Worm (Caenorhabditis elegans): ENCODE results near the gene C52E4.7.

C52E4.7 gene

DNA sequence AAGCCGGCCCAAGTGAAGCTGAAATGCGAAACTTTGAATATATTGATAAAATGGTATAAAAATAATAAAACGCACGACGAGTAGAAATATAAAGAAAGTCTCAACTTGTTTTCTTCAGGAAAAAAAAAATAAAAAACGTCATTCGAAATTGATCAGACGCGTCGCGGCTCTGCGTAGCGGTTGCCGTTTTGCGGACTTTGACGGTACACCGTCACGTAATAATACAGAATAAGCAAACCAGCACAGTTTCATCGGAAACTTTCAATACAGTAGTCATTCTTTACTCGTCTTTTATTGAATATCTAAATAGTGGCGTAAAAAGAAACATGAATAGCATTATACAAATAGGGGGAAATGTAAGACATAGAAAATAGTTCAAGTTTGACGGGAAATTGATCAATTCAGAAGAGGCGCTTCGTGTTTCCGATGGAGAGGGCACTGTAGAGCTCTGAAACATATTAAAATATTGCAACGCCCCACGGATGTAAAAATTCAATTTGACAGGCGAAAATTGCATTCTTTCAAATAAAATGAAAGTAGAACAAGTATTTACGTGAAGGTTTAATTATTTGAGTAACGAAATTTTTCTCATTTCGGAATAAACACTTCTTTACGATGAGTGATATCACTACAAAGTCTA lies at the start of gene C52E4.7, which contains the start of gene cyl-1:
C52E4.7 (plus strand) TSS at position 590 of the 640 bp plus-strand sequence.
cyl-1 (minus strand) TSS at position 18 of the 640 bp plus-strand sequence.
- TF ChIP-seq unc-62 (GFP tag; optimal IDR thresholded peaks at IDR 0.05) = no peak

DNA sequence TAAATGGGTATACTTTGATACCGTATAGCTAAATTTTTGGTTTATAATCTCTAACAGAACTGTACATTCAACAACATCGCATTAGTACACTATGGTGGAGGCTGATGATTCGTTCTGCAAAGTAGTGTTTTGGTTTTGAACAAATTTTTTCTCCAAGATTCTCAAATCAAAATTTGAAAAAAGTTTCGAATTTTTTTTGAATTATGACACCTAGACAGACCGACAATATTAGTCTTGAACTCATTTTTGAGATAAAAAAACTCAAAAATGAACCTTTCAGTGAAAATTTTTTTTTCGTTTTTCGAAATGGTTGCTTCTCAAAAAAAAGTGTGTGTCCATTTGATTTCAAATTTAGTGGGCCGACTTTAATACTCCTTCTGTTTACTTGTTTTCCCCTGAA lies 48.7 kb upstream of the C52E4.7 start:
- TF ChIP-seq unc-62 (GFP tag; optimal IDR thresholded peaks at IDR 0.05) = no peak

DNA sequence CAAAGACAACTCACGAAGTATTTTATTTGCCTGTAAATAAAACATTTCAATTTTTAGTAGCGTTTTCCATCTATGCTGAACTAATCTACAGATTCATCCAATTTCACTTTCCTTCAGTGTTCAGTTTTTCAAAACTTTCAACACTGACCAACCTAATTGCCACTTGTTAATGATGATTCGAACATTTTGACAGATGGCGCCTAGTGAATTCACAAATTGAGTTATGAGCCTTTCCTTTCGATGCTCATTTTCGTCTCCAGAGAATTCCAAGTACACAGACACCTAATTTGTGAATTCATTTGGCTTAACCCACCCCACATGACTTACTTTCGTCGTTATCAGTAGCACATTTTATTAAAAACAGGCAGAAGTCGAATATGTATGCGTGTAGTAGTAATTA lies 47.3 kb upstream of the C52E4.7 start:
- no peak for TF ChIP-seq unc-62 (GFP tag; optimal IDR thresholded peaks at IDR 0.05)

DNA sequence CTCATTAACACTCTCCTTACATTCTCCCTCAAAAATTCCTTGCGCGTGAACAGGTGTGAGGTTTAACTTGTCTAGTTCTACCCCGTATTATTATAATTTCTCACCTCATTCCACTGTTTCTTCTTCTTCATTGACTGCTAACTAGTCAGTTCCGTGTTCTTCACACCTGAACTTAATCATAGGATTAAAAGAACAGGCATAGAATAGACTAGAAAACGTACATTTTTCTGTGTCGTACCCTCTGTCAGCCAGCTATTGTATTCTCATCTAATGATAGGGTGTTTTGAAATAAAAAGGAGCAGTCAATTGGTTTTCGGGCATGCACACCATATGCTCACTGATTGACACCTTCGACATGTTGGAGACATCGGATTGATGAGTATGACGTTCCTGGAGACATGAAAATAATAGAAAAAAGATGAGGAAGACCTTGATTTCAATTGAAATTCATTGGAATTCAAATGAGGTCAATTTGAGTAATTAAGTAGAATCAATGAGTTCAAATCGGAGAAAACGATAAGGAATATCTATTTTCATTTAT lies 46.6 kb upstream of the C52E4.7 start:
- no peak for TF ChIP-seq unc-62 (GFP tag; optimal IDR thresholded peaks at IDR 0.05)

DNA sequence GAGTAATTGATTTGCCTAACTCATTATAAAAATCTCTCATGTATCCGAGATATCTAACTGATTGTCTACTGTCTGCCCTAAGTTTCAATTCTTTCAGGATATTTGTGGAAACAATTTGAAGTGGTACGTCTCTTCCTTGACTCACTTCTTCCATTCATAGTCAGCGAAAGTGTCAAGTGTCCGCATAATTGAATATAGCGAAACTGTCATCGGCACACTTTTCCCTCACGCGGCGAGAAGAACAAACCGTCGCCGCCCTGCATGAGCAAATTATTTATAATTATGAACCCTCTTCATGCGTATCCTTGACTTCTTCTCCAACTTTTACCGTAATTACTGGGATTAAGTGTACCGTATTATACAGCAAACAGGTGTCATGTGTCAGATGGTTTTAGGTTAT lies 45.5 kb upstream of the C52E4.7 start:
- TF ChIP-seq unc-62 (GFP tag; optimal IDR thresholded peaks at IDR 0.05) = no peak

DNA sequence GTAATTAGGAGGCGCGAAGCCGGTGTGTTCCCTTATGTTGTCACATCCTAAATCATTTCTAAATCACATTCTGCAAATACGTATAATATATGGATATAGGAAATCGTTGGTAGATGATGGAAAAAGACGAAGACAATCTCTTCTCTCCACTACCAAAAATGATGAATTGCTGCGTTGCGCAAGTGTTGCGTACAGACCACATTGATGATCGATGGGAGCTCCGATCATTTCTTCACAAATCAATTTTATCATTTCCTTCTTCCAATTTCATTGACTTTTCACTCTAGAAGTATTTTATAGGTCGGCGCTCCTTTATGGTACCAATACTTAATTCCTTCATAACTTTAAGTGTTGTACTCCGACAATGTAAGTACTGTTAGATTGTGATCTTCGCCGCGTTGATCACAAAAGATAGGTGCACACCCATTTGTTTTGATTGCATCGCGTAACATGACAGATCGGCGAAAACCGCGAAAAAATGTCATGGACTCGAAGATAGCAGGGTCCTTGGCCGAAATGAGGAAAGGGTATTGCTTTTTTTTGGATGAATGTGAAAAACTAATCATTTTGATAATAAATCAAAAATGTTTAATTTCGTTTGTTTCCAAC lies 44.5 kb upstream of the C52E4.7 start:
- no peak for TF ChIP-seq unc-62 (GFP tag; optimal IDR thresholded peaks at IDR 0.05)

DNA sequence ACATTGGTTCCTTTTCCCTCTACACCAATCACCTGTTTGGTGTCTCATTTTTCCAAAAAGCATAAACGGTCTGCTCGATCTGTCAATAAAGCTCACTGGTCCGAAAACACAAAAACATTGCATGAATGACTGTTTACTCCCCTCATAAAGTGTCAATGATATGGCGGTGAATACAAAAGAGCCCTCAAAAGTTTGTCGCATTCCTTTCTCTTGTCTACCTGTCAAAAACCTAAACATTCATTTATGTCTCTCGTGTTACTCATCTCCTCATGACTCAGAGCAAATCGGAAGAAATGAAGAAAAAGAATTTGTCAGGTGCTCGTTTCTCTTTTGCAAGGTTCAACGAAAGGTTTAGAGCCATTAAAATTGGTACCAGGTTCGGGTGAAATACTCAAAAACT lies 42.9 kb upstream of the C52E4.7 start:
- no peak for TF ChIP-seq unc-62 (GFP tag; optimal IDR thresholded peaks at IDR 0.05)

DNA sequence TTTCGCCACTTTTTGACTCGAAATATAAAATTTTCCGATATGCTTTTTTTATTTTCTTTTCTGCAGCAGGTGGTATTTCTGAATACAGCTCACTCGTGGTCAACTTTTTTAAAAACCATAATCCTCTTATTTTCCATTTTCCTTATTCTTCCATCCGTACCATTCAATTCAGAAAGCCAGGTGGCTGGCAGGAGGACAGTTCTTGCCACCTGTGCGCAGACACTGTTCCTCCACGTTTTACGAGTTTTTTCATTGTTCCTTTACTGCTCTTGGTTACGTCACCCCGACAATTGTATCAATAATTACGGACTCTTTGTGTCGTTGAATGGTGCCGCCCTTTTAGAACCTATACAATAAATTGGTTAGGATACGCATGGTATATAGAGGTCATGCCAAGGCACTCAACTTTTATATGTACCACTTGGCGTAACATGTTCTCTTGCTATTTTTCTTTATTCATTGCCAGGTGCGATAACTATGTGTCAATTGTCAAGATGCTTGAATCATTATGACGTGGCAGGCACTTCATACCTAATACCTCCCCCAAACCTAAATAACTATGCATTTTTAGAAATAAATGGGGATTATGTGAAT lies 41.1 kb upstream of the C52E4.7 start:
- TF ChIP-seq unc-62 (GFP tag; optimal IDR thresholded peaks at IDR 0.05) = no peak

DNA sequence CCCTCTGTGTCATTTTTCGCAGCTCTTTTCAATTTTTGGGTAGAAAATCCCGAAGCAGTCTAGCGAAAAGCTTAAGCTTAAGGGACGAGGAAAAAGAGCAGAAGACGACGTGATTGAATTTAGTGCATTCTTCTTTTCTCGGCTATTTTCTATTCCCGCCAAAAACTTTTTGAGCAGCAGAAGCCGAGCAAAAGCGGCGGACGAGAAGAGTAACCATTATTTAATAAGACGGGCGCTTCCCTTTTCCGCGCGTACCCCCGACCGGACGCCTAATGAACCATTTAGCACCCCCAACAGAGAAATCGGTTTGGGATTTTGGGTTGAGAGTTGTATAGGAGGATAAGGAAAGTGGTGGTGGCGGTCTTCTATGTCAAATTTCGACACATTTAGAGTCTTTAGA lies 40.5 kb upstream of the C52E4.7 start:
- TF ChIP-seq unc-62 (GFP tag; optimal IDR thresholded peaks at IDR 0.05) = no peak

DNA sequence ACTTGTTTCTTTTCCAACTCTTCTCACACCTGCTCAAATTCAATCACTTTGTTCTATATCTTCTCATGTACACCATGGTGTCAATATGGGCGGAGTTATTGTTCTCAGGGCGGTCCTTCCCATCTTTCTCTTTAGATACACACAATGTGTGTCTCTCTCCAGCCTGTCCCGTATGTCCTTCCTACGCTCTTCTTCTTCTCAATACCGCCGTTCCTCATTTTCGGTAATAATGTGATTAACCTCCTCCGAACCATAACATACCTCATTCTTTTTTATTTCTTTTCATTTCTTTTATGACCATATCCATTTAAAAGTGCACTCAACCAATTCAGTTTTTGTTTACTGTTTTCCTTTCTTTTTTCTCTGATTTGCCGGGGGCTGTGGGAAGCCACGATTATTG lies 38.5 kb upstream of the C52E4.7 start:
- no peak for TF ChIP-seq unc-62 (GFP tag; optimal IDR thresholded peaks at IDR 0.05)

DNA sequence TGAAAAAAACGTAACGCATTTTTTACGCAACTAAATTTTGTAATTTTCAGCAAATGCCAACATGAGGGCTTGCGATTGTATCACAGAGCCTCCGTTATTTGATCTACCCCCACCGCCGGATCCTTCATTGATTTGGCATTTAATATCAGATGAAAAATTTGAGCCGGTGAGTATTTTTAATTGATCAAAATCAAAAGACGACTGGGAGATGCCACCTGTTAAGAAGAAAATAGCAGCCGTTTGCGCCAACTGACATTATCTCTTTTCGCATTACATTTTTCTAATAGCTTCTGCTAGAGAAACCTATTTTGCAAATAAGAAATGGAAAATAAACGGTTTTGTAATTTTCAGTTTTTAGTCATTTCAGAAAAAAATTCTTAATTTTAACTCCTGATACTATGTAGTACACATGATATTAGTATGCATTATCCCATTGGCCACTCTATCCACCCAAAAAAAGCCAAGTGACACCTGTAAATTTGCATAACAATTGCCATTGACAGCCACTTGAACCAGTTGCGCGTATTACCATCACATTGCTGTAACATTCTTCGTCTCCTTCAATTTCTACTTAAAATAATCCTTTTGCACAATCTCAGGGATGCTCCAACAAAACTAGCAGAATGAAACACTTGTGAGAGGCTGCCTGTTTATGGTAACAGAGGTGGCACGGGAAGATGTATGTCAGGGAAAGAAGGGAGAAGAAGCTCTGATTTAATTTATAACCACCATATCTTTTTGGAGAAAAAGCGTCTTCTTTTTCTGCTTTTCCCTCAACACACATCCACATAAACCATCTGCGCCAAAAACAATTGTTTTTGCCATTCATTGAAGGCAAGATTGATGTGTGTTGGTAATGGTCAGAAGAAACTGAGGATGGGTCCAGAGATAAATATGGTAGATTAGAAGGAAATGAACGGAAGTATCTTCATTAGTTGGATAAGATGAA lies 35.5 kb upstream of the C52E4.7 start, which contains the start of gene F58H1.5:
F58H1.5 (plus strand) TSS at position 51 of the 949 bp plus-strand sequence.
- no peak for TF ChIP-seq unc-62 (GFP tag; optimal IDR thresholded peaks at IDR 0.05)

DNA sequence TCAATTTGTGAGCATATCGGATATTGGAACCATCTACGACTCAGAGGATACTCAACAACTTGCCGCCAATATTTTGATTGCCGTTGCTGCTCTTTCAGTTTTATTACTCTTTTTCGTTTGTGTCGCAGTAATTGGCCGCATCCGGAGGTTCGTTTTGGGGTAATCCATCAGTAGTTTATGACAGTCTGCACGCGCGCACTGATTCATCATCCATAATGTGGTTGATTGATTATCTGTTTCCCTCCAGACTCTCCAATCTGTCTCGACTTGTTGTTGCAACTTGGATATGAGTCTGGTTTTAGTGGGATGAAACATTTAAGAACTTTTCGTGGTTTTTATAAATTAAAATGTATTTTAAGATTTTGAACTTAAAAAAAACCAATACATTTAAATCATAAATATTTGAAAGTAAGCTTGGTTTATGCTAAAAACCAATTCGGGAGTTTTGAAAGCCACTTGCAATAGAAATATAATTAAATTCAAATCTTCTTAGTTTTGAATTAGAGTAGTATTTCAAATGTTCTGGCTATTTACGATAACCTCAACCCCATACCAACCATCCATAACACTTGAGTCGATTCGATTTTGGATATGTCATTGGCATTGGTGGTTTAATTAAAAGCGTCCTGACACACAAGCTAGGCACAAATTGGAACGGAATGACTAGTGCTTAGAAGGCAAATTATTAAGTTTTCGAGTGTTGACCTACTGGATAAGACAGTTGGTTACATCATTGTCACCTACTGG lies 33.8 kb upstream of the C52E4.7 start:
- TF ChIP-seq unc-62 (GFP tag; optimal IDR thresholded peaks at IDR 0.05) = no peak

DNA sequence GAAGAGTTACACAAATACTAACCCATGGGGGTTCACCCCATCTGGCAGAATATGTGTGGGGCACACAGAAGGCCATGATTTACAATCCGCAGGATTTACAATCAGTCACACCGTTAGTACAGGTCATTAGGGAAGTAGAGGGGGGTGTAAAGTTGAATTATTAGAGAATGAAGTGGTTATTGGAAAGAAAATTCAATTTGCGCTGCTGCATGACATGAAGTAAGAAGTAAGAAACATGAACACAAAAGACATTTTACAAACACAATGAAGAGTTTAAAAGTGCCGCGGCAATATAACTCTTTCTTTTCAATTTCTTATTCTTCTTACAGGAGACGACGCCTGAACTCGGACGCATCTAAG lies 33.3 kb upstream of the C52E4.7 start:
- TF ChIP-seq unc-62 (GFP tag; optimal IDR thresholded peaks at IDR 0.05) = no peak

DNA sequence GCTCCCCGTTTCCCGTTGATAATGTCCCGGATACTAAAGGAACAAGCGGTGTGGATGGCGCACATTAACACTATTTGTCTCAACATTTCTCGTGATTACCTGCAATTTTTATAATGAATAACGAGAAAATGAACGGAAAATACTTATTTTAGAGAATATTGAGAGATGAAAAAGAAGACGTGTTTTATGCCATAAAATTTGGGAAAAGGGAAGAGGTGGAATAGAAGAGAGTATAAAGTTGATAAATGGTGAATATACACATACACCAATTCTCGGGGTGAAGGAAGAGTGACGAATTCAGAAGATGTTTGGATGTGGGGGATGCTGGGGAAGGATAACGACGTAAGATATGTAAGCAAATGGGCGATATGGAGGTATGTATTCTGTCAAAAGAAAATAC lies 29.4 kb upstream of the C52E4.7 start, which contains the start of gene F58H1.7:
F58H1.7 (minus strand) TSS at position 101 of the 400 bp plus-strand sequence.
- TF ChIP-seq unc-62 (GFP tag; optimal IDR thresholded peaks at IDR 0.05) = no peak

DNA sequence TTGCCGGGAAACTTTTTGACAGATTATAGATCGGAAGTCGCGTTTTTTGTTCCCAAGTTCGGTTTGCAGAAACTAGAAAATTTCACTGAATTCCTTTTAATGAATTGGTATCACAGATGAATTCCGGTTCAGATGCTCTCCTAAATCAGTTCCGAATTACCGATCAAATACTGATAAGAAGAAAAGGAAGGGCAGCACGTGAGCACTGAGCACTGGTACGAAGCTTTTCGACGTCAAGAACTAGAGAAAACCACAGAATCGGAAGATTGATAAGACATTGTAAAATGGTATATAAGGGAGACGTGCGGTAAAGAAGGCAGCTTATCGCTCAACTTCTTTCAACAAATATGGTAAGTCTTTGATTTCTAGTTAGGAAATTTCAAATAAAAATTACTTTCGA lies 18.9 kb upstream of the C52E4.7 start, which contains the start of gene cpr-1:
cpr-1 (plus strand) TSS at position 319 of the 400 bp plus-strand sequence.
- no peak for TF ChIP-seq unc-62 (GFP tag; optimal IDR thresholded peaks at IDR 0.05)
